Worm (Caenorhabditis elegans) whole organism, L4 larva: Measurements from ENCODE around the gene cyp-13A8.

Source experiments
- D1046.2 ChIP-seq: fragments of 200-800 bp; sonication (Bioruptor generic); IDR thresholded peaks from 2 replicates; pipeline ENCODE4 v1.3.6; 2022; ENCODE audit warnings: missing genetic modification characterization, missing compliant biosample characterization
- F26F4.8 ChIP-seq: fragments of 200-800 bp; sonication (Bioruptor generic); conservative IDR thresholded peaks from 2 replicates; pipeline ENCODE4 v1.3.6; 2022; ENCODE audit warnings: missing genetic modification characterization, missing compliant biosample characterization
- F37D6.2 ChIP-seq: sonication (generic microtip); optimal IDR thresholded peaks from 2 replicates; lab custom pipeline; 2016; ENCODE audit warnings: mild to moderate bottlenecking, missing genetic modification characterization, missing compliant biosample characterization
- Y105C5A.15 ChIP-seq: fragments of 200-800 bp; sonication (Bioruptor generic); IDR thresholded peaks from 2 replicates; pipeline ENCODE4 v1.3.6; 2022; ENCODE audit warnings: missing genetic modification characterization, missing compliant biosample characterization
- Y48G9A.11 ChIP-seq: fragments of 200-800 bp; sonication (Bioruptor generic); IDR thresholded peaks from 2 replicates; pipeline ENCODE4 v1.3.6; 2022; ENCODE audit warnings: missing genetic modification reagents, missing genetic modification characterization, missing compliant biosample characterization
- ama-1 ChIP-seq: fragments of 150-350 bp; optimal IDR thresholded peaks from 2 replicates; lab custom pipeline; 2014; ENCODE audit warnings: inconsistent platforms, mixed read lengths
- ceh-44 ChIP-seq: fragments of 200-800 bp; sonication (Bioruptor generic); IDR thresholded peaks from 2 replicates; pipeline ENCODE4 v1.3.6; 2022; ENCODE audit warnings: missing genetic modification reagents, missing genetic modification characterization, missing compliant biosample characterization
- ceh-82 ChIP-seq: sonication (generic microtip); optimal IDR thresholded peaks from 2 replicates; lab custom pipeline; 2017; ENCODE audit warnings: missing biosample characterization, missing genetic modification characterization
- daf-12 ChIP-seq: fragments of 150-350 bp; optimal IDR thresholded peaks from 2 replicates; lab custom pipeline; 2014; ENCODE audit warnings: missing biosample characterization, missing genetic modification reagents, missing genetic modification characterization
- daf-19 ChIP-seq: fragments of 200-800 bp; sonication (Bioruptor generic); conservative IDR thresholded peaks from 2 replicates; pipeline ENCODE4 v1.3.6; 2022; ENCODE audit warnings: missing genetic modification characterization, missing compliant biosample characterization
- dmd-6 ChIP-seq: fragments of 200-800 bp; sonication (Bioruptor generic); IDR thresholded peaks from 2 replicates; pipeline ENCODE4 v1.3.6; 2022; ENCODE audit warnings: missing genetic modification reagents, missing genetic modification characterization, missing compliant biosample characterization
- dmd-8 ChIP-seq: fragments of 200-800 bp; sonication (Bioruptor generic); IDR thresholded peaks from 2 replicates; pipeline ENCODE4 v1.3.6; 2022; ENCODE audit warnings: missing genetic modification characterization, missing compliant biosample characterization
- dpl-1 ChIP-seq: fragments of 150-350 bp; optimal IDR thresholded peaks from 2 replicates; lab custom pipeline; 2014; ENCODE audit warnings: missing biosample characterization, missing genetic modification reagents, missing genetic modification characterization
- duxl-1 ChIP-seq: sonication (generic microtip); optimal IDR thresholded peaks from 2 replicates; lab custom pipeline; 2016; ENCODE audit warnings: mild to moderate bottlenecking, missing genetic modification characterization, moderate library complexity, missing compliant biosample characterization; ENCODE audit not compliant: poor library complexity
- egl-27 ChIP-seq: sonication (generic microtip); optimal IDR thresholded peaks from 3 replicates; lab custom pipeline; 2017; ENCODE audit warnings: missing biosample characterization, missing genetic modification reagents, missing genetic modification characterization
- gei-8 ChIP-seq: fragments of 200-800 bp; sonication (Bioruptor generic); optimal IDR thresholded peaks from 2 replicates; lab custom pipeline; 2018; ENCODE audit warnings: mild to moderate bottlenecking, missing genetic modification characterization, missing compliant biosample characterization
- hif-1 ChIP-seq, 2 experiments: sonication (generic microtip); optimal IDR thresholded peaks; 2 replicates each; lab custom pipeline; 2016 to 2017; ENCODE audit warnings: missing compliant biosample characterization in 2 of 2, missing genetic modification characterization in 2 of 2, missing genetic modification reagents in 2 of 2, missing genotype in 2 of 2, mild to moderate bottlenecking in 1 of 2
- hmg-1.1 ChIP-seq: fragments of 200-800 bp; sonication (Bioruptor generic); IDR thresholded peaks from 2 replicates; pipeline ENCODE4 v1.3.6; 2022; ENCODE audit warnings: missing genetic modification reagents, missing genetic modification characterization, missing compliant biosample characterization
- jun-1 ChIP-seq: fragments of 150-350 bp; optimal IDR thresholded peaks from 2 replicates; lab custom pipeline; 2014; ENCODE audit warnings: missing biosample characterization, missing genetic modification reagents, missing genetic modification characterization
- lim-7 ChIP-seq: fragments of 200-800 bp; sonication (Bioruptor generic); IDR thresholded peaks from 2 replicates; pipeline ENCODE4 v1.3.6; 2022; ENCODE audit warnings: missing genetic modification characterization, missing compliant biosample characterization
- lin-1 ChIP-seq: fragments of 200-800 bp; sonication (Bioruptor generic); IDR thresholded peaks from 2 replicates; pipeline ENCODE4 v1.3.6; 2022; ENCODE audit warnings: missing genetic modification reagents, missing genetic modification characterization, missing compliant biosample characterization
- lin-13 ChIP-seq: fragments of 150-350 bp; optimal IDR thresholded peaks from 2 replicates; lab custom pipeline; 2014; ENCODE audit warnings: missing biosample characterization, missing genetic modification reagents, missing genetic modification characterization
- lin-38 ChIP-seq: fragments of 200-800 bp; sonication (Bioruptor generic); IDR thresholded peaks from 2 replicates; pipeline ENCODE4 v1.3.6; 2022; ENCODE audit warnings: missing genetic modification reagents, missing genetic modification characterization, missing compliant biosample characterization
- lir-3 ChIP-seq: sonication (generic microtip); optimal IDR thresholded peaks from 2 replicates; lab custom pipeline; 2016; ENCODE audit warnings: mild to moderate bottlenecking, missing genetic modification characterization, missing compliant biosample characterization
- madf-5 ChIP-seq, 2 experiments: fragments of 200-800 bp; sonication (Bioruptor generic); IDR thresholded peaks; 2 replicates each; pipeline ENCODE4 v1.3.6; 2022; ENCODE audit warnings: missing compliant biosample characterization in 2 of 2, missing genetic modification characterization in 2 of 2
- madf-9 ChIP-seq: fragments of 200-800 bp; sonication (Bioruptor generic); conservative IDR thresholded peaks from 2 replicates; pipeline ENCODE4 v1.3.6; 2022; ENCODE audit warnings: missing genetic modification reagents, missing genetic modification characterization, missing compliant biosample characterization
- mep-1 ChIP-seq: fragments of 150-350 bp; sonication (generic microtip); optimal IDR thresholded peaks from 3 replicates; lab custom pipeline; 2014; ENCODE audit warnings: missing biosample characterization, missing genetic modification characterization
- nhr-102 ChIP-seq: sonication (generic microtip); optimal IDR thresholded peaks from 2 replicates; lab custom pipeline; 2016; ENCODE audit warnings: mild to moderate bottlenecking, missing genetic modification characterization, moderate library complexity, missing compliant biosample characterization
- nhr-25 ChIP-seq: sonication (generic microtip); optimal IDR thresholded peaks from 2 replicates; lab custom pipeline; 2017; ENCODE audit warnings: missing genetic modification characterization, mild to moderate bottlenecking, missing compliant biosample characterization, antibody characterized with exemption, moderate library complexity, borderline replicate concordance; ENCODE audit not compliant: insufficient read depth
- nhr-28 ChIP-seq: fragments of 150-350 bp; optimal IDR thresholded peaks from 2 replicates; lab custom pipeline; 2014; ENCODE audit warnings: missing biosample characterization, missing genetic modification characterization
- nhr-42 ChIP-seq: fragments of 200-800 bp; sonication (Bioruptor generic); IDR thresholded peaks from 2 replicates; pipeline ENCODE4 v1.3.6; 2022; ENCODE audit warnings: missing genetic modification characterization, missing compliant biosample characterization
- nhr-48 ChIP-seq: sonication (generic microtip); optimal IDR thresholded peaks from 2 replicates; lab custom pipeline; 2016; ENCODE audit warnings: mild to moderate bottlenecking, missing genetic modification characterization, missing compliant biosample characterization
- nhr-6 ChIP-seq: fragments of 150-350 bp; optimal IDR thresholded peaks from 2 replicates; lab custom pipeline; 2014; ENCODE audit warnings: missing biosample characterization, missing genetic modification characterization
- nhr-77 ChIP-seq: fragments of 150-350 bp; optimal IDR thresholded peaks from 2 replicates; lab custom pipeline; 2014; ENCODE audit warnings: missing biosample characterization, missing genetic modification characterization
- pha-4 ChIP-seq, 2 experiments: fragments of 150-350 bp in 1 of 2; fragments of 200-800 bp in 1 of 2; sonication (Bioruptor generic) in 1 of 2; IDR thresholded peaks in 1 of 2; optimal IDR thresholded peaks in 1 of 2; 2 replicates each; pipeline versions ENCODE4 v1.3.6 to Lab custom; 2014 to 2022; ENCODE audit warnings: missing genetic modification characterization in 2 of 2, missing genetic modification reagents in 2 of 2, missing biosample characterization in 1 of 2, missing compliant biosample characterization in 1 of 2
- php-3 ChIP-seq: fragments of 200-800 bp; sonication (Bioruptor generic); IDR thresholded peaks from 2 replicates; pipeline ENCODE4 v1.3.6; 2022; ENCODE audit warnings: missing genetic modification reagents, missing genetic modification characterization, missing compliant biosample characterization
- set-16 ChIP-seq: fragments of 200-800 bp; sonication (Bioruptor generic); IDR thresholded peaks from 2 replicates; pipeline ENCODE4 v1.3.6; 2022; ENCODE audit warnings: missing genetic modification reagents, missing genetic modification characterization, missing compliant biosample characterization
- spr-1 ChIP-seq: sonication (generic microtip); optimal IDR thresholded peaks from 2 replicates; lab custom pipeline; 2016; ENCODE audit warnings: mild to moderate bottlenecking, missing genetic modification characterization, missing compliant biosample characterization
- spr-3 ChIP-seq: fragments of 200-800 bp; sonication (Bioruptor generic); optimal IDR thresholded peaks from 2 replicates; lab custom pipeline; 2018; ENCODE audit warnings: mild to moderate bottlenecking, missing genetic modification characterization, missing compliant biosample characterization
- tag-97 ChIP-seq: fragments of 200-800 bp; sonication (Bioruptor generic); IDR thresholded peaks from 2 replicates; pipeline ENCODE4 v1.3.6; 2022; ENCODE audit warnings: missing genetic modification characterization, missing compliant biosample characterization
- tra-1 ChIP-seq: fragments of 200-800 bp; sonication (Bioruptor generic); IDR thresholded peaks from 2 replicates; pipeline ENCODE4 v1.3.6; 2022; ENCODE audit warnings: missing genetic modification reagents, missing genetic modification characterization, missing compliant biosample characterization
- unc-62 ChIP-seq, 3 experiments: fragments of 150-350 bp in 1 of 3; sonication (generic microtip); optimal IDR thresholded peaks in 2 of 3; peaks in 1 of 3; 1 replicate in 1 of 3; 2 replicates in 2 of 3; lab custom pipeline; 2014 to 2017; ENCODE audit warnings: missing biosample characterization in 3 of 3, missing genetic modification characterization in 3 of 3, missing genetic modification reagents in 3 of 3, missing genotype in 1 of 3
- zag-1 ChIP-seq: fragments of 150-350 bp; optimal IDR thresholded peaks from 2 replicates; lab custom pipeline; 2014; ENCODE audit warnings: missing biosample characterization, missing genetic modification characterization
- ztf-11 ChIP-seq: fragments of 150-350 bp; optimal IDR thresholded peaks from 2 replicates; lab custom pipeline; 2014; ENCODE audit warnings: missing biosample characterization, missing genetic modification characterization
- ztf-7 ChIP-seq: fragments of 150-350 bp; optimal IDR thresholded peaks from 2 replicates; lab custom pipeline; 2014; ENCODE audit warnings: missing biosample characterization, missing genetic modification characterization

cyp-13A8 gene

DNA sequence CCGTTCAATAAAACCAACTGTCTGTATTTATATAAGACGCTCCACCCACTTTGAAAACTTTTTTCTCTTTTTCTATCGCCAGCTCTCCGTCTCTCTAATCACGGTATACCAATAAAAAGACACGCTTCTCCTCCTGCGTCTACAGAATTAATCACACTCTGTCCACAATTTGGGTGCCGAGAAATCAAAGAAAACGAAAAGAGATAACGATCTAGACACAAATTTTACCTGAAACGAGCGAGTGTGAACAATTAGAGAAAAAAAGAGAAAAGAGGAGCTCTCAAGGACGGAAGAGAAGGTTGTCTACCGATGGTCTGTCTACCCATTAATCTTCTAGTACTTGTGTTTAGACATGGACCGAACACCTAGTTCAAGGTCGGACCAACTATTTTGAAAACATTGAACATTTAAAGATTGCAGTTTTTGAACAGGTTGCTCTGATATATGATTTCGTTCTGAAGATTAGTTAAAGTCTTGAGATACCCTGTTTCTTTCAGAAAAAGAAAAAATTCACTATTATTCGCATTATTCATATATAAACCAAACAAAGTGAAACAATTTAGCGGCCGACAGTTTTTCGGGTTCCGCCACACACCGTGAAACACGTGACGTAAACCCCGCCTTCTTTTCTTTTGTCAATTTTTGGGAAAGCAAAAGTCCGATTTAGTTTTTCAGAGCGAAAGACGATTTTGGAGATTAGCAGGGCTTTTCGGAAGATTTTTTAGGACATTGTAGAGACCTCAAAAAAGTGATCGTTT lies 19.8 kb downstream of the cyp-13A8 start, which contains the start of gene cyp-13A2 (continued):
- TF ChIP-seq madf-9 (GFP tag; lab: Robert Waterston, UW) (no peak), egl-27 (tag; lab: Kevin White, UChicago) (no peak), nhr-42 (no peak), ztf-11 (tag; lab: Kevin White, UChicago) (no peak), daf-19 (GFP tag; lab: Robert Waterston, UW) (no peak), ceh-82 (tag; lab: Kevin White, UChicago) (no peak), jun-1 (tag; lab: Kevin White, UChicago) (no peak), lin-38 (no peak), F37D6.2 (tag; lab: Kevin White, UChicago) (no peak), tag-97 (no peak), lir-3 (no peak), dmd-8 (GFP tag; lab: Robert Waterston, UW) (no peak), spr-1 (tag; lab: Kevin White, UChicago) (no peak)

DNA sequence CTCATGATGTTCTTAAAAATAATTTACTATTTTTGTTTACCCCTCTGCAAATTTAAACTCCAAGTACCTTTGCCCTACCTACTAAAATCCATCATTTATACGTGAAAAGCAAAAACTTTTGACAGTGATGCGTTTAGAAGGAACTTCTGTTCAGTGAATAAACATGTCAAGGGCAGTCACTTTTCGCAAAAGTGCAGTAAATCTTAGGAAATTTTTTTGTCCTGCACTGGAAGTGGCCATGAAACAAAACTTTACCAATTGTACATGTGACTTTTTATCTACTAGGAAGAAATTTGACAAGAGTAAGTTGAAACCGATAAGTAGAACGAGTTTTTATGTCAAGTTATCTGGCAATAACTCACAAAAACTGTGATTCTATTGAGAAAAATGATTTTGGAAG lies 21.2 kb downstream of the cyp-13A8 start:
- TF ChIP-seq daf-12: no peak
- peak; percentile 14 for TF ChIP-seq nhr-25 (tag; lab: Kevin White, UChicago)

DNA sequence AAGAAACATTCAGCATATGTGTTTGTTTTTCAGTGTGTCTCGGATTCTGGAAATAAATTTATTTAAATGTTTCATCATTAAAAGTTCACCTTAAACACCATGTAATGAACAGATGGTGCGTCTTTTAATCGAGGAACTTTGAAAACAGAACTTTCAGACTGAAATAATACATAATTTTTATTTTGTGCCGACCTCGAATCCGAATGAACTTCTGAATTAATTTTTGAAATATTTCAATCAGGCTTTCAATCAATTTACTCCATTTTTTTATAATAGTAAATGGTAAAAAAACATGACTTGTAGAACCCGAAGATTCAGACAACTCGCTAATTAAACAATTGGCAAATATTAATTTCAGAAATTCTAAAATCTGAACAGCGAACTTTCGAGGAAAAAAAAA lies 25.0 kb downstream of the cyp-13A8 start, which contains the start of gene T10B9.14:
T10B9.14 (minus strand) TSS at position 101 of the 400 bp plus-strand sequence.
- no peak for TF ChIP-seq pha-4 (GFP tag; IDR thresholded peaks at IDR 0.05; lab: Robert Waterston, UW)
- TF ChIP-seq pha-4 (tag; optimal IDR thresholded peaks at IDR 0.05; lab: Kevin White, UChicago): no peak
- no peak for TF ChIP-seq F26F4.8 (GFP tag; lab: Robert Waterston, UW)
- no peak for TF ChIP-seq dpl-1 (GFP tag; lab: Kevin White, UChicago)
- no peak for TF ChIP-seq dmd-6 (GFP tag; lab: Robert Waterston, UW)
- no peak for TF ChIP-seq nhr-28 (tag; lab: Kevin White, UChicago)
- no peak for TF ChIP-seq ama-1 (lab: Kevin White, UChicago)
- no peak for TF ChIP-seq spr-3 (GFP tag; lab: Kevin White, UChicago)
- TF ChIP-seq ceh-44: no peak
- TF ChIP-seq set-16 (GFP tag; lab: Robert Waterston, UW): no peak
- TF ChIP-seq lin-13 (GFP tag; lab: Kevin White, UChicago): no peak
- no peak for TF ChIP-seq gei-8

DNA sequence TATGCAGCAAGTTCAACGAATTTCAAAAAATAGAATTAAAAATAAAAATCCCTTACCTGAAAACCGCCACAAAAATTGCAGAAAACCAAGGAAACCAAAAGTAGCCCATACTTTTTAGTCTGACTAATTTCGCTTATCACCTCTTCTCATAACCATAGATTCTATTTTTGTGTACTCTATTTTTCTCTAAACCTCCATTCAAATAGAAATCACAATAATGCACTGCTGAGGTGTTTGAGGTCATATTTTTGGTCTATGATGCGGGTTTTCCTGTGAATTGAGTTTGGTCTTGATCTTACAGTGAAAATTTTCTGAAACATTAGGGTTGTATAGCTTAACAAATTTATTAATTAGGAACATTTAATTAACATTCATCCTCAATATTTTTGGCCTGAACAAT lies 25.5 kb downstream of the cyp-13A8 start, which contains the start of gene cyp-13A1:
cyp-13A1 (minus strand) TSS at position 156 of the 400 bp plus-strand sequence.
- TF ChIP-seq nhr-102 (tag; lab: Kevin White, UChicago) (peak; percentile 15), nhr-77 (tag; lab: Kevin White, UChicago) (peak; percentile 27), nhr-28 (tag; lab: Kevin White, UChicago) (peak; percentile 64), ama-1 (lab: Kevin White, UChicago) (no peak), ztf-7 (tag; lab: Kevin White, UChicago) (no peak), nhr-6 (tag; lab: Kevin White, UChicago) (no peak), Y48G9A.11 (GFP tag; lab: Robert Waterston, UW) (no peak), lin-1 (GFP tag; lab: Robert Waterston, UW) (no peak), duxl-1 (no peak), hif-1 (tag; optimal IDR thresholded peaks at IDR 0.05; lab: Kevin White, UChicago) (no peak), zag-1 (tag; lab: Kevin White, UChicago) (no peak), Y105C5A.15 (no peak), mep-1 (tag; lab: Kevin White, UChicago) (no peak), php-3 (no peak), D1046.2 (GFP tag; lab: Robert Waterston, UW) (no peak), lim-7 (GFP tag; lab: Robert Waterston, UW) (no peak), tra-1 (GFP tag; lab: Robert Waterston, UW) (no peak), nhr-48 (no peak), hmg-1.1 (GFP tag; lab: Robert Waterston, UW) (no peak), unc-62 (GFP tag; optimal IDR thresholded peaks at IDR 0.05 in 1 of 2; lab: Kevin White, UChicago) (peak in 1 of 2 experiments; percentile 87), unc-62 (tag; optimal IDR thresholded peaks at IDR 0.05; lab: Kevin White, UChicago) (no peak), F37D6.2 (tag; lab: Kevin White, UChicago) (no peak), madf-5 (GFP tag; IDR thresholded peaks at IDR 0.05; lab: Robert Waterston, UW) (no peak), nhr-42 (no peak), daf-19 (GFP tag; lab: Robert Waterston, UW) (no peak)
